Fruit fly (Drosophila melanogaster): ENCODE measurements around the gene CG13460.

The CG13460 gene

DNA sequence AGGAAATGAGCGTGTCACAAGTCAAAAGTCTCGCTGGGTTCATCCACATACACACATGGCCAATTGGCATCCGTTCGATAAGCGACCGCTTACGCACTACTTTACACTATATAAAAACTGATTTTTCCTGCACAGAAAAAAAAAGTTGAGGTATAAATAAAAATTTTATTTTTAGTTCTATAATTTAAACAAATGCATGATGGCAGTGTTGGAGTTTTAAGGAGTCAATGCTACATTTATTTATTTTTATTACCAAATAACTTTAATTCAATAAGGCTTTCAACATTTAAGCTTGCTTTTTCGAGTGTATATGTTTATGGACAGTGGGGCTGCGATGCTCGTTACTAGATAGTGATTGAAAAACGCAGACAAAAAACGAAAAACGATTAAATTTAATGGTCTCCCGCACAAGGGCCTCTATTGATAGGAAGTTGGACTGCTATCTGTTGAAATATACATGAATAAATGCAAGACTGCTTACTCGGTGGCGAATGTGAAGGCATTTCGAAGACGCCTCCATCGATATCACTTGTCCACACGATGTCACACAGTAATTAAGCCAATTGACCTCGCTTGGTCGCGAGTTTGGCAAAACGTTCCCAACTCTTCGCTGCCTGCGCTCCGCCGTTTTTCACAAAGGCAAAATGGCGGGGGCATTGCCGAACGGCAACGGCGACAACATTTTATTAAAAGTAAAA is 49.7 kb downstream of the CG13460 start (continued):
- TF ChIP-seq en (GFP tag; optimal IDR thresholded peaks at IDR 0.05) (peak; percentile 38), CG10543 (GFP tag; optimal IDR thresholded peaks at IDR 0.05) (peak; percentile 7), Nf-YC (tag; optimal IDR thresholded peaks at IDR 0.05) (peak; percentile 57), CG6791 (GFP tag; IDR thresholded peaks at IDR 0.05; ENCODE audit: partially characterized antibody) (no peak), Dp (GFP tag; optimal IDR thresholded peaks at IDR 0.05) (no peak), CG9932 (GFP tag; IDR thresholded peaks at IDR 0.05) (no peak), NC2β (GFP tag; optimal IDR thresholded peaks at IDR 0.05) (no peak), Ada2b (GFP tag; IDR thresholded peaks at IDR 0.05) (peak; percentile 79), CG4404 (GFP tag; IDR thresholded peaks at IDR 0.05) (peak; percentile 50), ro (GFP tag; IDR thresholded peaks at IDR 0.05) (peak; percentile 9; the same call in 1 of the 2 replicates), Elba2 (GFP tag; optimal IDR thresholded peaks at IDR 0.05) (no peak), CG11695 (GFP tag; IDR thresholded peaks at IDR 0.05) (peak; percentile 73), CG12659 (GFP tag; optimal IDR thresholded peaks at IDR 0.05) (peak; percentile 64), CG12942 (GFP tag; optimal IDR thresholded peaks at IDR 0.05) (peak; percentile 57), sc (optimal IDR thresholded peaks at IDR 0.05) (no peak), sc (GFP tag; optimal IDR thresholded peaks at IDR 0.05) (peak; percentile 20), lilli (GFP tag; optimal IDR thresholded peaks at IDR 0.05) (peak; percentile 50), kah (GFP tag; optimal IDR thresholded peaks at IDR 0.05) (peak; percentile 53), inv (GFP tag; IDR thresholded peaks at IDR 0.05; ENCODE audit: partially characterized antibody) (no peak), yki (optimal IDR thresholded peaks at IDR 0.05) (no peak), cato (GFP tag; optimal IDR thresholded peaks at IDR 0.05; ENCODE audit: borderline replicate concordance) (peak; percentile 20), seq (GFP tag; IDR thresholded peaks at IDR 0.05) (peak; percentile 65), CG1603 (tag; optimal IDR thresholded peaks at IDR 0.05) (peak; percentile 37), gcm2 (GFP tag; optimal IDR thresholded peaks at IDR 0.05) (no peak), CG3281 (GFP tag; optimal IDR thresholded peaks at IDR 0.05) (peak; percentile 56), CG11247 (GFP tag; IDR thresholded peaks at IDR 0.05) (peak; percentile 69), CG16863 (GFP tag; optimal IDR thresholded peaks at IDR 0.05) (peak; percentile 29), Sox100B (GFP tag; optimal IDR thresholded peaks at IDR 0.05) (peak; percentile 80), pnt (GFP tag; optimal IDR thresholded peaks at IDR 0.05) (peak; percentile 38), CG6654 (GFP tag; optimal IDR thresholded peaks at IDR 0.05) (peak; percentile 13), MBD-R2 (GFP tag; IDR thresholded peaks at IDR 0.05) (peak; percentile 39; the same call in 1 of the 2 replicates), CG7987 (GFP tag; optimal IDR thresholded peaks at IDR 0.05) (peak; percentile 31), Oaz (GFP tag; IDR thresholded peaks at IDR 0.05) (peak; percentile 37; the same call in 1 of the 2 replicates), E2f2 (GFP tag; IDR thresholded peaks at IDR 0.05) (0 out of 2 replicates have a peak, but pooled peaks have one; percentile 44), nerfin-2 (GFP tag; IDR thresholded peaks at IDR 0.05; ENCODE audit: partially characterized antibody) (no peak), pzg (GFP tag; optimal IDR thresholded peaks at IDR 0.05) (no peak), dan (GFP tag; IDR thresholded peaks at IDR 0.05) (no peak), H2.0 (GFP tag; IDR thresholded peaks at IDR 0.05) (peak; percentile 57; the same call in 1 of the 2 replicates), CG15696 (tag; optimal IDR thresholded peaks at IDR 0.05) (peak; percentile 82), GATAe (GFP tag; conservative IDR thresholded peaks at IDR 0.05) (no peak), tio (GFP tag; optimal IDR thresholded peaks at IDR 0.05) (peak; percentile 48), CG33557 (GFP tag; optimal IDR thresholded peaks at IDR 0.05) (peak; percentile 78), CG17612 (GFP tag; IDR thresholded peaks at IDR 0.05) (peak; percentile 16; the same call in 1 of the 2 replicates), CG7745 (tag; optimal IDR thresholded peaks at IDR 0.05) (peak; percentile 1), klu (GFP tag; IDR thresholded peaks at IDR 0.05) (peak; percentile 22; the same call in 1 of the 2 replicates), slou (GFP tag; optimal IDR thresholded peaks at IDR 0.05) (peak; percentile 25), kay (GFP tag; optimal IDR thresholded peaks at IDR 0.05) (peak; percentile 47), CG16815 (GFP tag; optimal IDR thresholded peaks at IDR 0.05) (peak; percentile 41), exex (tag; optimal IDR thresholded peaks at IDR 0.05) (peak; percentile 16), corto (GFP tag; optimal IDR thresholded peaks at IDR 0.05) (no peak)
